Worm (Caenorhabditis elegans): ENCODE results near the gene F57B9.1.

F57B9.1 gene

ce11 chrIII:6961937-6962504, at the start of gene F57B9.1, which contains the start of gene rpn-6.1:
TSS of gene F57B9.1 (plus strand) at chrIII:6962090.
TSS of gene rpn-6.1 (minus strand) at chrIII:6962001.
- TF ChIP-seq lsy-2 (tag; optimal IDR thresholded peaks at IDR 0.05) (peak; percentile 12), elt-3 (tag; optimal IDR thresholded peaks at IDR 0.05) (peak; percentile 44), nhr-12 (tag; optimal IDR thresholded peaks at IDR 0.05) (no peak), unc-39 (tag; optimal IDR thresholded peaks at IDR 0.05) (no peak), blmp-1 (tag; optimal IDR thresholded peaks at IDR 0.05) (no peak), sptf-1 (tag; optimal IDR thresholded peaks at IDR 0.05) (no peak), unc-62 (GFP tag; optimal IDR thresholded peaks at IDR 0.05) (peak; percentile 7)

- TF ChIP-seq ceh-39 (tag; optimal IDR thresholded peaks at IDR 0.05) = no peak
- no peak for TF ChIP-seq ham-2 (GFP tag; optimal IDR thresholded peaks at IDR 0.05)
- no peak for TF ChIP-seq cnd-1 (tag; optimal IDR thresholded peaks at IDR 0.05)
- no peak for TF ChIP-seq M03D4.4 (tag; optimal IDR thresholded peaks at IDR 0.05)
- TF ChIP-seq nhr-237 (tag; optimal IDR thresholded peaks at IDR 0.05) = no peak
- no peak for TF ChIP-seq unc-39 (tag; optimal IDR thresholded peaks at IDR 0.05)
- TF ChIP-seq bed-3 (GFP tag; optimal IDR thresholded peaks at IDR 0.05) = no peak
- TF ChIP-seq snpc-4 (tag; optimal IDR thresholded peaks at IDR 0.05) = no peak
- TF ChIP-seq flh-1 (GFP tag; optimal IDR thresholded peaks at IDR 0.05) = no peak
- no peak for TF ChIP-seq nhr-2 (tag; optimal IDR thresholded peaks at IDR 0.05)
- no peak for TF ChIP-seq nhr-12 (tag; optimal IDR thresholded peaks at IDR 0.05)
- TF ChIP-seq lin-13 (tag; optimal IDR thresholded peaks at IDR 0.05) = no peak
- TF ChIP-seq pha-4 (tag; optimal IDR thresholded peaks at IDR 0.05) = no peak
- TF ChIP-seq nhr-28 (tag; optimal IDR thresholded peaks at IDR 0.05) = no peak
- no peak for TF ChIP-seq nhr-76 (tag; optimal IDR thresholded peaks at IDR 0.05)
- no peak for TF ChIP-seq hlh-1 (tag; optimal IDR thresholded peaks at IDR 0.05)
- no peak for TF ChIP-seq lsy-2 (tag; optimal IDR thresholded peaks at IDR 0.05)
- TF ChIP-seq ztf-11 (tag; optimal IDR thresholded peaks at IDR 0.05) = no peak
Observed at ce11 chrIII:6912381-6912780, 49.5 kb upstream of the F57B9.1 start, which contains the start of gene pdf-1. TSS of gene pdf-1 (minus strand) at chrIII:6912481.

- TF ChIP-seq ces-1 (GFP tag; optimal IDR thresholded peaks at IDR 0.05) (peak; percentile 43), tbx-8 (GFP tag; optimal IDR thresholded peaks at IDR 0.05) (no peak)
Observed at ce11 chrIII:6914840-6915239, 47.0 kb upstream of the F57B9.1 start.

- TF ChIP-seq hlh-1 (tag; optimal IDR thresholded peaks at IDR 0.05) = peak; percentile 38
- no peak for TF ChIP-seq M03D4.4 (tag; optimal IDR thresholded peaks at IDR 0.05)
- no peak for TF ChIP-seq unc-120 (tag; optimal IDR thresholded peaks at IDR 0.05; ENCODE audit: poor library complexity, severe bottlenecking)
- peak; percentile 41 for TF ChIP-seq pha-4 (tag; optimal IDR thresholded peaks at IDR 0.05)
- TF ChIP-seq mep-1 (tag; optimal IDR thresholded peaks at IDR 0.05) = no peak
Observed at ce11 chrIII:6928725-6929124, 33.2 kb upstream of the F57B9.1 start, which contains the start of gene flap-1. TSS of gene flap-1 (minus strand) at chrIII:6928825.

ce11 chrIII:6929558-6930167, 32.2 kb upstream of the F57B9.1 start, which contains the start of gene inf-1:
TSS of gene inf-1 (plus strand) at chrIII:6930134.
- TF ChIP-seq lsy-2 (tag; optimal IDR thresholded peaks at IDR 0.05) (peak; percentile 52), nhr-237 (tag; optimal IDR thresholded peaks at IDR 0.05) (peak; percentile 28), ces-1 (GFP tag; optimal IDR thresholded peaks at IDR 0.05) (no peak)

ce11 chrIII:6931896-6932295, 30.0 kb upstream of the F57B9.1 start, which contains the start of gene byn-1:
TSS of gene byn-1 (plus strand) at chrIII:6932001.
- TF ChIP-seq elt-1 (tag; optimal IDR thresholded peaks at IDR 0.05; ENCODE audit: borderline replicate concordance, insufficient read depth) (no peak), flh-1 (GFP tag; optimal IDR thresholded peaks at IDR 0.05) (no peak), tbx-8 (GFP tag; optimal IDR thresholded peaks at IDR 0.05) (no peak), bed-3 (GFP tag; optimal IDR thresholded peaks at IDR 0.05) (no peak), pha-4 (tag; optimal IDR thresholded peaks at IDR 0.05) (no peak), nhr-237 (tag; optimal IDR thresholded peaks at IDR 0.05) (no peak), unc-39 (tag; optimal IDR thresholded peaks at IDR 0.05) (no peak), lin-13 (tag; optimal IDR thresholded peaks at IDR 0.05) (no peak), nhr-28 (tag; optimal IDR thresholded peaks at IDR 0.05) (no peak), ztf-11 (tag; optimal IDR thresholded peaks at IDR 0.05) (no peak), lsy-2 (tag; optimal IDR thresholded peaks at IDR 0.05) (no peak), ham-2 (GFP tag; optimal IDR thresholded peaks at IDR 0.05) (no peak), snpc-4 (tag; optimal IDR thresholded peaks at IDR 0.05) (no peak)

Measured in whole organism, mixed stage, embryonic.